Fruit fly (Drosophila melanogaster) S2 (cell line): ENCODE measurements around the gene CG43679.

Experiments
- CG8478 ChIP-seq: fragments of >200 bp; optimal IDR thresholded peaks from 2 replicates; lab custom pipeline; 2018
- CTCF ChIP-seq, 2 experiments: fragments of >200 bp; optimal IDR thresholded peaks; 2 replicates each; lab custom pipeline; 2018

DNA sequence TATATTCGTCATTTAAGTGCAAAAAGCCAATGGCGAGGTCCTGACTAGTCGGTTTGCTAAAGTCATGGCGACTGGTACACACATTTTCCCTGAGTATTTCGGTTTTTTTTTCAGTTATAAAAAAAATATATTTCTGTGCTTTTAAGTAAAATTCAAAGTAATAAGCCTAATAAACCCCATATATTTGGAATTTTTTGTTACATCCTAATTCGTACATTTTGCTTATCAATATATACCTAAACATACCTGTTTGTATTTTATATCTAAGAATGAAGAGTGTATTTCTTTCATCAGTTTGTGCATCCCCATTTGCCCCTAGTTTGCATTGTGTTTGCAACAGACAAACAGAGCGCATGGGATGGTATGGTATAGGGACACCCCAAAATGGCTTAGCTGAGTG lies 15.6 kb downstream of the CG43679 start:
- TF ChIP-seq CTCF (optimal IDR thresholded peaks at IDR 0.05; lab: Kevin White, UChicago): no peak
- TF ChIP-seq CG8478 (lab: Kevin White, UChicago): no peak
